Worm (Caenorhabditis elegans) whole organism, early embryonic: ENCODE data around the gene F40G9.8.

Source experiments
- B0310.2 ChIP-seq: sonication (generic microtip); optimal IDR thresholded peaks from 2 replicates; lab custom pipeline; 2016; ENCODE audit warnings: mild to moderate bottlenecking, missing genetic modification characterization, missing compliant biosample characterization
- aly-1 ChIP-seq: sonication (generic microtip); optimal IDR thresholded peaks from 2 replicates; lab custom pipeline; 2016; ENCODE audit warnings: missing genetic modification characterization, missing compliant biosample characterization
- ama-1 ChIP-seq: fragments of 150-350 bp; optimal IDR thresholded peaks from 2 replicates; lab custom pipeline; 2014
- pes-1 ChIP-seq: fragments of 200-800 bp; sonication (Bioruptor generic); IDR thresholded peaks from 2 replicates; pipeline ENCODE4 v1.3.6; 2022; ENCODE audit warnings: missing genetic modification reagents, missing genetic modification characterization, missing compliant biosample characterization
- scrt-1 ChIP-seq: fragments of 200-800 bp; sonication (Bioruptor generic); IDR thresholded peaks from 2 replicates; pipeline ENCODE4 v1.3.6; 2022; ENCODE audit warnings: missing genetic modification characterization, missing compliant biosample characterization
- tra-4 ChIP-seq: sonication (generic microtip); optimal IDR thresholded peaks from 2 replicates; lab custom pipeline; 2017; ENCODE audit warnings: missing genetic modification characterization, missing compliant biosample characterization

ce11 chrIII:182080-182479 lies 17.4 kb upstream of the F40G9.8 start, which contains the start of gene F40G9.15:
- TF ChIP-seq scrt-1 (GFP tag; lab: Robert Waterston, UW) = no peak
- no peak for TF ChIP-seq B0310.2 (tag; lab: Kevin White, UChicago)
- no peak for TF ChIP-seq ama-1 (lab: Kevin White, UChicago)
- TF ChIP-seq tra-4 = no peak
- no peak for TF ChIP-seq pes-1
- TF ChIP-seq aly-1 (tag; lab: Kevin White, UChicago) = no peak
